Worm (Caenorhabditis elegans): Measurements from ENCODE around the gene skr-15.

- TF ChIP-seq ztf-11 (tag; optimal IDR thresholded peaks at IDR 0.05) (no peak), pqm-1 (tag; optimal IDR thresholded peaks at IDR 0.05) (no peak), nhr-77 (tag; optimal IDR thresholded peaks at IDR 0.05) (no peak), zag-1 (tag; optimal IDR thresholded peaks at IDR 0.05) (no peak)
Measured at ce11 chrII:3793336-3793735, 30.6 kb upstream of the skr-15 start, which contains the start of gene fbxb-99.
